Fruit fly (Drosophila melanogaster) whole organism, adult: ENCODE results near the gene trr.

Experiments
- CG11617 ChIP-seq: fragments of 200-800 bp; sonication (Bioruptor generic); optimal IDR thresholded peaks from 2 replicates; lab custom pipeline; 2017; ENCODE audit warnings: mild to moderate bottlenecking, missing biosample characterization, missing genetic modification reagents, missing genetic modification characterization
- CG12768 ChIP-seq: fragments of 200-800 bp; sonication (Bioruptor generic); optimal IDR thresholded peaks from 2 replicates; lab custom pipeline; 2017; ENCODE audit warnings: missing biosample characterization, missing genetic modification characterization, mild to moderate bottlenecking, moderate library complexity, missing genetic modification reagents
- CG14711 ChIP-seq: fragments of 200-800 bp; sonication (Bioruptor generic); optimal IDR thresholded peaks from 2 replicates; lab custom pipeline; 2018; ENCODE audit warnings: missing biosample characterization, mild to moderate bottlenecking, missing genetic modification characterization, moderate library complexity
- CG1620 ChIP-seq: fragments of 200-800 bp; sonication (Bioruptor generic); optimal IDR thresholded peaks from 2 replicates; lab custom pipeline; 2016; ENCODE audit warnings: missing biosample characterization, missing genetic modification characterization
- CG33017 ChIP-seq: fragments of 200-800 bp; sonication (Bioruptor generic); optimal IDR thresholded peaks from 2 replicates; lab custom pipeline; 2018; ENCODE audit warnings: missing biosample characterization, mild to moderate bottlenecking, missing genetic modification characterization, moderate library complexity
- CG5204 ChIP-seq: fragments of 200-800 bp; sonication (Bioruptor generic); optimal IDR thresholded peaks from 2 replicates; lab custom pipeline; 2016; ENCODE audit warnings: missing biosample characterization, missing genetic modification characterization
- CG7045 ChIP-seq: fragments of 200-800 bp; sonication (Bioruptor generic); optimal IDR thresholded peaks from 2 replicates; lab custom pipeline; 2017; ENCODE audit warnings: missing biosample characterization, mild to moderate bottlenecking, missing genetic modification characterization
- CG7101 ChIP-seq: fragments of 200-800 bp; sonication (Bioruptor generic); optimal IDR thresholded peaks from 2 replicates; lab custom pipeline; 2018; ENCODE audit warnings: missing biosample characterization, mild to moderate bottlenecking, missing genetic modification characterization, moderate library complexity
- Clk ChIP-seq: fragments of 200-800 bp; sonication (Bioruptor generic); optimal IDR thresholded peaks from 2 replicates; lab custom pipeline; 2017; ENCODE audit warnings: missing biosample characterization, missing genetic modification characterization
- Crg-1 ChIP-seq: fragments of 200-800 bp; sonication (Bioruptor generic); optimal IDR thresholded peaks from 2 replicates; lab custom pipeline; 2016; ENCODE audit warnings: missing biosample characterization, missing genetic modification characterization
- Hr96 ChIP-seq: fragments of 200-800 bp; sonication (Bioruptor generic); optimal IDR thresholded peaks from 2 replicates; lab custom pipeline; 2016; ENCODE audit warnings: missing biosample characterization, missing genetic modification characterization
- Mnt ChIP-seq: fragments of 200-800 bp; sonication (Bioruptor generic); optimal IDR thresholded peaks from 2 replicates; lab custom pipeline; 2016; ENCODE audit warnings: missing biosample characterization, mild to moderate bottlenecking, missing genetic modification characterization
- bab1 ChIP-seq: fragments of 200-800 bp; sonication (Bioruptor generic); optimal IDR thresholded peaks from 3 replicates; lab custom pipeline; 2019; ENCODE audit warnings: missing biosample characterization, mild to moderate bottlenecking, missing genetic modification characterization, moderate library complexity
- cic ChIP-seq: fragments of 200-800 bp; sonication (Bioruptor generic); optimal IDR thresholded peaks from 2 replicates; lab custom pipeline; 2017; ENCODE audit warnings: missing biosample characterization, mild to moderate bottlenecking, missing genetic modification characterization, moderate library complexity
- cnc ChIP-seq, 2 experiments: fragments of >200 bp; optimal IDR thresholded peaks; 2 replicates each; lab custom pipeline; 2017
- kay ChIP-seq: fragments of 200-800 bp; sonication (Bioruptor generic); peaks from one replicate; lab custom pipeline; 2016; ENCODE audit warnings: missing biosample characterization, missing genetic modification characterization, borderline replicate concordance
- ovo ChIP-seq: fragments of 200-800 bp; sonication (Bioruptor generic); optimal IDR thresholded peaks from 2 replicates; lab custom pipeline; 2016; ENCODE audit warnings: missing biosample characterization, missing genetic modification characterization
- pad ChIP-seq: fragments of 200-800 bp; sonication (Bioruptor generic); optimal IDR thresholded peaks from 3 replicates; lab custom pipeline; 2017; ENCODE audit warnings: missing biosample characterization, missing genetic modification characterization, mild to moderate bottlenecking, moderate library complexity, missing genetic modification reagents
- tj ChIP-seq: fragments of 200-800 bp; sonication (Bioruptor generic); optimal IDR thresholded peaks from 3 replicates; lab custom pipeline; 2017; ENCODE audit warnings: missing biosample characterization, mild to moderate bottlenecking, missing genetic modification characterization, moderate library complexity
- toe ChIP-seq: fragments of 200-800 bp; sonication (Bioruptor generic); optimal IDR thresholded peaks from 2 replicates; lab custom pipeline; 2016; ENCODE audit warnings: missing biosample characterization, missing genetic modification characterization

trr gene

dm6 chrX:1848624-1849198 lies 41.0 kb downstream of the trr start:
- TF ChIP-seq toe (no peak), Clk (GFP tag; lab: Kevin White, UChicago) (no peak), CG11617 (GFP tag; lab: Kevin White, UChicago) (no peak), Hr96 (no peak)

- no peak for TF ChIP-seq CG33017 (tag; lab: Kevin White, UChicago)
- no peak for TF ChIP-seq CG12768 (GFP tag; lab: Kevin White, UChicago)
- no peak for TF ChIP-seq ovo (GFP tag; lab: Kevin White, UChicago)
- TF ChIP-seq CG14711 (tag; lab: Kevin White, UChicago): no peak
- TF ChIP-seq Crg-1 (GFP tag; lab: Kevin White, UChicago): no peak
- TF ChIP-seq kay (GFP tag; lab: Kevin White, UChicago): no peak
- no peak for TF ChIP-seq CG11617 (GFP tag; lab: Kevin White, UChicago)
- no peak for TF ChIP-seq CG7045
- TF ChIP-seq CG5204 (GFP tag; lab: Kevin White, UChicago): no peak
- no peak for TF ChIP-seq Mnt (GFP tag; lab: Kevin White, UChicago)
- TF ChIP-seq cic: no peak
- no peak for TF ChIP-seq tj (GFP tag; lab: Kevin White, UChicago)
- no peak for TF ChIP-seq CG7101 (tag; lab: Kevin White, UChicago)
These were observed 42.0 kb downstream of the trr start for dm6 chrX:1847735-1848134.

- TF ChIP-seq Crg-1 (GFP tag; lab: Kevin White, UChicago) (no peak), toe (no peak), Clk (GFP tag; lab: Kevin White, UChicago) (no peak), ovo (GFP tag; lab: Kevin White, UChicago) (no peak), CG12768 (GFP tag; lab: Kevin White, UChicago) (no peak), cic (no peak), CG7101 (tag; lab: Kevin White, UChicago) (no peak), CG11617 (GFP tag; lab: Kevin White, UChicago) (no peak), Hr96 (no peak), cnc (optimal IDR thresholded peaks at IDR 0.05; lab: Kevin White, UChicago) (no peak), Mnt (GFP tag; lab: Kevin White, UChicago) (no peak), CG7045 (no peak), pad (GFP tag; lab: Kevin White, UChicago) (no peak)
These were observed 43.4 kb downstream of the trr start for dm6 chrX:1846386-1846785.

dm6 chrX:1845413-1845951 lies 44.3 kb downstream of the trr start:
- TF ChIP-seq cic: peak; percentile 78
- no peak for TF ChIP-seq Clk (GFP tag; lab: Kevin White, UChicago)
- TF ChIP-seq CG14711 (tag; lab: Kevin White, UChicago): peak; percentile 35
- TF ChIP-seq Mnt (GFP tag; lab: Kevin White, UChicago): peak; percentile 59
- peak; percentile 34 for TF ChIP-seq CG7045
- no peak for TF ChIP-seq toe
- TF ChIP-seq bab1 (GFP tag; lab: Kevin White, UChicago): no peak
- TF ChIP-seq CG12768 (GFP tag; lab: Kevin White, UChicago): peak; percentile 40
- TF ChIP-seq CG11617 (GFP tag; lab: Kevin White, UChicago): peak; percentile 49
- TF ChIP-seq CG33017 (tag; lab: Kevin White, UChicago): no peak
- no peak for TF ChIP-seq Hr96
- peak; percentile 70 for TF ChIP-seq CG7101 (tag; lab: Kevin White, UChicago)
- TF ChIP-seq ovo (GFP tag; lab: Kevin White, UChicago): peak; percentile 80
- no peak for TF ChIP-seq pad (GFP tag; lab: Kevin White, UChicago)
- TF ChIP-seq cnc (optimal IDR thresholded peaks at IDR 0.05; lab: Kevin White, UChicago): no peak
- TF ChIP-seq CG1620 (GFP tag; lab: Kevin White, UChicago): peak; percentile 57
- TF ChIP-seq CG5204 (GFP tag; lab: Kevin White, UChicago): no peak
- peak; percentile 78 for TF ChIP-seq Crg-1 (GFP tag; lab: Kevin White, UChicago)
- peak; percentile 71 for TF ChIP-seq kay (GFP tag; lab: Kevin White, UChicago)
- peak; percentile 36 for TF ChIP-seq tj (GFP tag; lab: Kevin White, UChicago)

- peak; percentile 89 for TF ChIP-seq tj (GFP tag; lab: Kevin White, UChicago)
- peak; percentile 8 to 14 for TF ChIP-seq cnc (optimal IDR thresholded peaks at IDR 0.05; lab: Kevin White, UChicago)
- TF ChIP-seq cic: peak; percentile 48
- TF ChIP-seq Hr96: no peak
- TF ChIP-seq bab1 (GFP tag; lab: Kevin White, UChicago): peak; percentile 47
- TF ChIP-seq Clk (GFP tag; lab: Kevin White, UChicago): no peak
- peak; percentile 9 for TF ChIP-seq CG11617 (GFP tag; lab: Kevin White, UChicago)
- TF ChIP-seq Mnt (GFP tag; lab: Kevin White, UChicago): peak; percentile 82
- TF ChIP-seq CG7045: no peak
- TF ChIP-seq kay (GFP tag; lab: Kevin White, UChicago): peak; percentile 58
- TF ChIP-seq CG7101 (tag; lab: Kevin White, UChicago): no peak
These were observed 46.9 kb downstream of the trr start for dm6 chrX:1842875-1843274.

- TF ChIP-seq Crg-1 (GFP tag; lab: Kevin White, UChicago) (no peak), ovo (GFP tag; lab: Kevin White, UChicago) (no peak), cnc (optimal IDR thresholded peaks at IDR 0.05; lab: Kevin White, UChicago) (no peak), Hr96 (no peak), Mnt (GFP tag; lab: Kevin White, UChicago) (no peak)
These were observed 49.2 kb downstream of the trr start for dm6 chrX:1840520-1840919.
